Fruit fly (Drosophila melanogaster): ENCODE results near the gene Nelf-A.

Gene Nelf-A

DNA sequence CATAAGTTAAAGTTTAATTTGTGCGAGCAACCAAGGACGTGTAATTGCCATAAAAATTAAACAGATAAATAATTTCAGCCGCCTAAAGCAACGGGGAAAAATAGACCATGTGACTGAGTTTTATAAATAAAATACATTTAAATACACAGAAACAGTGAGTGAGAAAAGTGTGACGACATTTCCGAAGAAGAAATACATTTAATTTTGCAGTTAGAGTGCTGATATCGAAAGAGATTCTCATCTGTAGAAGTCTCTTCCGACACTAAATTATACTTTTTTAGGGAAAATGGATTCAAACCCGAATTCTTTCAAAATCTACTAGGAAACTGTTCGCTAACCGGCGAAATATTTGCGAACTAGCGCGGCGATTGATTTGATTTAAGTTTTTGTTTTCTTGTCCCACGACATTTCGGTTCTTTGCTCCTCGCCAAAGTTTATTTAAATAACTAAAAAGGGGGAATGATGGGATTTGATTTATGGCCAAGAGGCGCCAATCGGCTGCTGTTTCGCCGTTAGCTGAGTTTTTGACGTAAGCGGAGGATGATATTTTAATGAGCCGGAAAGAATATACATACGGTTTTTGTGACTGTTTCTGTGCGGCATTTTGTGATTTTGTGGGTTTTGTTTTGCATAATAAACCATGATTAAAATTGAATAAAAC is 33.9 kb upstream of the Nelf-A start (continued):
- TF ChIP-seq ttk (GFP tag; IDR thresholded peaks at IDR 0.05) (no peak), tna (GFP tag; IDR thresholded peaks at IDR 0.05; ENCODE audit: partially characterized antibody) (no peak), CG8388 (GFP tag; optimal IDR thresholded peaks at IDR 0.05) (peak; percentile 80), CG6654 (GFP tag; optimal IDR thresholded peaks at IDR 0.05) (no peak), gsb (GFP tag; IDR thresholded peaks at IDR 0.05) (no peak), CG10654 (GFP tag; optimal IDR thresholded peaks at IDR 0.05) (no peak), sens (GFP tag) (peak; percentile 68), pzg (GFP tag; optimal IDR thresholded peaks at IDR 0.05) (no peak), sima (GFP tag; optimal IDR thresholded peaks at IDR 0.05) (no peak), CG1529 (GFP tag; optimal IDR thresholded peaks at IDR 0.05) (no peak), chm (GFP tag; IDR thresholded peaks at IDR 0.05) (no peak), CG8089 (GFP tag; optimal IDR thresholded peaks at IDR 0.05) (no peak), Hr78 (GFP tag; optimal IDR thresholded peaks at IDR 0.05) (no peak), CG7963 (GFP tag; IDR thresholded peaks at IDR 0.05; ENCODE audit: partially characterized antibody) (no peak), CG8290 (GFP tag; optimal IDR thresholded peaks at IDR 0.05) (no peak), CG8290 (tag; optimal IDR thresholded peaks at IDR 0.05) (no peak), B-H2 (GFP tag; optimal IDR thresholded peaks at IDR 0.05) (no peak), Med (GFP tag) (peak; percentile 59)

DNA sequence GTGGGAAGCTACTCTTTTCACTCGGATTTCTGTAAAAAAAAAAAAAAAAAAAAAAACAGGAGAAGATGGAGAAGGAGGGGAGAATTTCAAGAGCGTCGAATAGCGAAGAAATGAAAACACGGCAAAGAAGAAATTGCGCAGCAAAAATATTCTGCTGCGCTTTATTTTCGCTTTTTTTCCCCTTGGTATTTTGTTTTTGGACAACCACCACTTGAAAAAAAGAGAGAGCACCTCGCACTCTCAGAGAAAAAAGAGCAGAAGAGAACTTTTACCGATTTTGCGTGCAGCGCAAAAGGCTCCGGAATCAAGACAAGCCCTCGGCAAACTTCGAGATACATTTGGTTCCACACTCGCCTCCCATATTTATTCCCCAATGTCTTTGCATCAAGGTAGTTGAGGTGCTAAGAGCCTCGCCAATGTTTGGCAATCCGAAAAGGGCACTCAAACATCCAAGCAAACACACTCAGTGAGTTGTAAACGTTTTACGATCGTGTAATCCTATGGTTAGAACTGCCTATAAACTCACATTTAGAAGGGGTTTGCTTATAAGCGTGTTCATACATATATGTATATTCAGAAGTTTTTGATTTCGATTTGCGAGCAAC is 32.6 kb upstream of the Nelf-A start:
- no peak for TF ChIP-seq CG8290 (GFP tag; optimal IDR thresholded peaks at IDR 0.05)
- peak in 1 of 2 experiments; percentile 5 for TF ChIP-seq CG8290 (tag; optimal IDR thresholded peaks at IDR 0.05)
- peak; percentile 21 for TF ChIP-seq sug (tag; optimal IDR thresholded peaks at IDR 0.05)
- TF ChIP-seq CG13624 (GFP tag; optimal IDR thresholded peaks at IDR 0.05), result peak; percentile 63
- peak; percentile 21 for TF ChIP-seq CG13296 (GFP tag; optimal IDR thresholded peaks at IDR 0.05)
- 0 out of 3 replicates have a peak, but pooled peaks have one; percentile 49 for TF ChIP-seq CG2199 (GFP tag; IDR thresholded peaks at IDR 0.05)
- 0 out of 4 replicates have a peak, but pooled peaks have one; percentile 59 for TF ChIP-seq chinmo (GFP tag; IDR thresholded peaks at IDR 0.05; ENCODE audit: partially characterized antibody)
- TF ChIP-seq CG12769 (tag; optimal IDR thresholded peaks at IDR 0.05), result peak; percentile 19
- no peak for TF ChIP-seq Doc2 (GFP tag; IDR thresholded peaks at IDR 0.05)
- TF ChIP-seq Med (GFP tag), result peak; percentile 65
- TF ChIP-seq corto (GFP tag; optimal IDR thresholded peaks at IDR 0.05), result peak; percentile 46
- TF ChIP-seq mirr (GFP tag; optimal IDR thresholded peaks at IDR 0.05), result peak; percentile 21
- TF ChIP-seq CG3163 (GFP tag; optimal IDR thresholded peaks at IDR 0.05), result peak; percentile 22
- TF ChIP-seq gcm2 (GFP tag; optimal IDR thresholded peaks at IDR 0.05), result no peak
- no peak for TF ChIP-seq HLHmδ (GFP tag; optimal IDR thresholded peaks at IDR 0.05)
- peak; percentile 63 for TF ChIP-seq CG13894 (tag; optimal IDR thresholded peaks at IDR 0.05)
- peak; percentile 48 to 70 for TF ChIP-seq Trl (optimal IDR thresholded peaks at IDR 0.05)
- no peak for TF ChIP-seq Trl (GFP tag; optimal IDR thresholded peaks at IDR 0.05)
- no peak for TF ChIP-seq Nf-YB (GFP tag; optimal IDR thresholded peaks at IDR 0.05)

DNA sequence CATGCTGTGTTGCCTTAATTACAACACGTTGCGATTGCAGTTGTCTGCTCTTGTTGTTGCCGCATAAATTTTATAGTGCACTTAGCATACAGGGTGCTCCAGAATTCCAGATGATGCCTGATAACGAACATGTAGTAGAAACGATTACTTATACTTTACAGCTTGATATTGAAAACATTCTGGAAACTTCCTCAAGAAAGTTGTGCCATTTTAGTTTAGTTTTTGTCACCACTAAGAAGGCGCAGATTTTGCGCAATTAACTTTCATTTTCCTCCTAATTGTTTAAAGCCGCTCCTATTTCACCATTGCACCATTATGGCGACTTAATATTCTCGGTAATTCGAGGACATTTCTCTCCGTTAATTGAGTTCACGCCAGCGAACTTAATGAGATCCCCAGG is 31.2 kb upstream of the Nelf-A start:
- TF ChIP-seq vfl (GFP tag; optimal IDR thresholded peaks at IDR 0.05) (no peak), CG6254 (GFP tag; optimal IDR thresholded peaks at IDR 0.05) (peak; percentile 38)
